Worm (Caenorhabditis elegans) whole organism, midembryonic: Measurements from ENCODE around the gene col-14.

Experiments
- T22C8.4 ChIP-seq: fragments of 200-800 bp; sonication (Bioruptor generic); IDR thresholded peaks from 2 replicates; pipeline ENCODE4 v1.3.6; 2022; ENCODE audit warnings: missing genetic modification characterization, missing compliant biosample characterization
- cog-1 ChIP-seq: sonication (generic microtip); optimal IDR thresholded peaks from 2 replicates; lab custom pipeline; 2016; ENCODE audit warnings: missing genetic modification characterization, missing compliant biosample characterization
- flt-1 ChIP-seq: fragments of 200-800 bp; sonication (Bioruptor generic); IDR thresholded peaks from 2 replicates; pipeline ENCODE4 v1.3.6; 2022; ENCODE audit warnings: missing genetic modification characterization, missing compliant biosample characterization
- klf-2 ChIP-seq: fragments of 200-800 bp; sonication (Bioruptor generic); conservative IDR thresholded peaks from 2 replicates; pipeline ENCODE4 v1.3.6; 2022; ENCODE audit warnings: missing genetic modification reagents, missing genetic modification characterization, missing compliant biosample characterization
- ref-1 ChIP-seq: fragments of 200-800 bp; sonication (Bioruptor generic); conservative IDR thresholded peaks from 2 replicates; pipeline ENCODE4 v1.3.6; 2022; ENCODE audit warnings: missing genetic modification reagents, missing genetic modification characterization, missing compliant biosample characterization

ce11 chrIV:7747838-7748237, 5.4 kb upstream of the col-14 start, which contains the start of gene klo-1:
- TF ChIP-seq klf-2 (GFP tag; lab: Robert Waterston, UW) (no peak), T22C8.4 (GFP tag; lab: Robert Waterston, UW) (no peak), ref-1 (no peak), flt-1 (GFP tag; lab: Robert Waterston, UW) (no peak), cog-1 (tag; lab: Kevin White, UChicago) (no peak)
